Fruit fly (Drosophila melanogaster) whole organism, embryonic: Measurements from ENCODE around the gene Muc68D.

Source experiments
- Antp ChIP-seq: fragments of 200-800 bp; sonication (Bioruptor generic); optimal IDR thresholded peaks from 3 replicates; lab custom pipeline; 2016; ENCODE audit warnings: missing biosample characterization, missing genetic modification characterization
- Atf6 ChIP-seq: fragments of 200-800 bp; sonication (Bioruptor generic); IDR thresholded peaks from 2 replicates; pipeline ENCODE4 v1.3.6; 2022; ENCODE audit warnings: missing biosample characterization, missing genetic modification characterization
- Awh ChIP-seq: fragments of 200-800 bp; sonication (Bioruptor generic); IDR thresholded peaks from 2 replicates; pipeline ENCODE4, ENCODE4 v1.3.6; 2022; ENCODE audit warnings: missing biosample characterization, missing genetic modification characterization
- BEAF-32 ChIP-seq: fragments of 200-800 bp; sonication (Bioruptor generic); optimal IDR thresholded peaks from 3 replicates; lab custom pipeline; 2017; ENCODE audit warnings: missing biosample characterization, missing genetic modification characterization, mild to moderate bottlenecking, moderate library complexity, missing genetic modification reagents
- CG11456 ChIP-seq: fragments of 200-800 bp; sonication (Bioruptor generic); IDR thresholded peaks from 3 replicates; pipeline ENCODE4 v1.3.6; 2022; ENCODE audit warnings: missing biosample characterization, missing genetic modification characterization
- CG12769 ChIP-seq: fragments of 200-800 bp; sonication (Bioruptor generic); optimal IDR thresholded peaks from 2 replicates; lab custom pipeline; 2019; ENCODE audit warnings: missing biosample characterization, mild to moderate bottlenecking, missing genetic modification characterization, moderate library complexity
- CG16813 ChIP-seq: fragments of 200-800 bp; sonication (Bioruptor generic); IDR thresholded peaks from 3 replicates; pipeline ENCODE4 v1.3.6; 2022; ENCODE audit warnings: missing biosample characterization, missing genetic modification characterization; ENCODE audit not compliant: partially characterized antibody
- CG17361 ChIP-seq: fragments of 200-800 bp; sonication (Bioruptor generic); IDR thresholded peaks from 3 replicates; pipeline ENCODE4 v1.3.6; 2022; ENCODE audit warnings: missing biosample characterization, missing genetic modification characterization
- CG1792 ChIP-seq: fragments of 200-800 bp; sonication (Bioruptor generic); optimal IDR thresholded peaks from 2 replicates; lab custom pipeline; 2016; ENCODE audit warnings: missing biosample characterization, missing genetic modification characterization
- CG18262 ChIP-seq: fragments of 200-800 bp; optimal IDR thresholded peaks from 3 replicates; lab custom pipeline; 2019; ENCODE audit warnings: missing biosample characterization, mild to moderate bottlenecking, missing genetic modification characterization, moderate library complexity
- CG2129 ChIP-seq: fragments of 200-800 bp; sonication (Bioruptor generic); IDR thresholded peaks from 2 replicates; pipeline ENCODE4 v1.3.6; 2022; ENCODE audit warnings: missing biosample characterization, missing genetic modification characterization; ENCODE audit not compliant: partially characterized antibody
- CG31365 ChIP-seq: fragments of 200-800 bp; sonication (Bioruptor generic); optimal IDR thresholded peaks from 2 replicates; lab custom pipeline; 2018; ENCODE audit warnings: missing biosample characterization, mild to moderate bottlenecking, missing genetic modification characterization
- CG3163 ChIP-seq: fragments of 200-800 bp; sonication (Bioruptor generic); optimal IDR thresholded peaks from 3 replicates; lab custom pipeline; 2016; ENCODE audit warnings: missing biosample characterization, missing genetic modification characterization
- CG6689 ChIP-seq: fragments of 200-800 bp; sonication (Bioruptor generic); IDR thresholded peaks from 2 replicates; pipeline ENCODE4 v1.3.6; 2022; ENCODE audit warnings: missing biosample characterization, missing genetic modification characterization
- CG6854 ChIP-seq: fragments of 200-800 bp; sonication (Bioruptor generic); optimal IDR thresholded peaks from 3 replicates; lab custom pipeline; 2017; ENCODE audit warnings: missing biosample characterization, mild to moderate bottlenecking, missing genetic modification characterization
- CG7987 ChIP-seq: fragments of 200-800 bp; sonication (Bioruptor generic); optimal IDR thresholded peaks from 2 replicates; lab custom pipeline; 2018; ENCODE audit warnings: missing biosample characterization, mild to moderate bottlenecking, missing genetic modification characterization, moderate library complexity
- CG8290 ChIP-seq, 3 experiments: fragments of 200-800 bp; sonication (Bioruptor generic); optimal IDR thresholded peaks; 2 replicates each; lab custom pipeline; 2016 to 2019; ENCODE audit warnings: missing biosample characterization in 3 of 3, missing genetic modification characterization in 3 of 3, mild to moderate bottlenecking in 2 of 3, moderate library complexity in 1 of 3
- CrebB ChIP-seq: fragments of 200-800 bp; sonication (Bioruptor generic); optimal IDR thresholded peaks from 3 replicates; lab custom pipeline; 2018; ENCODE audit warnings: missing biosample characterization, mild to moderate bottlenecking, missing genetic modification characterization
- Elba2 ChIP-seq: fragments of 200-800 bp; sonication (Bioruptor generic); optimal IDR thresholded peaks from 3 replicates; lab custom pipeline; 2016; ENCODE audit warnings: missing biosample characterization, missing genetic modification characterization
- Hey ChIP-seq: fragments of 200-800 bp; sonication (Bioruptor generic); optimal IDR thresholded peaks from 3 replicates; lab custom pipeline; 2018; ENCODE audit warnings: missing biosample characterization, mild to moderate bottlenecking, missing genetic modification characterization
- Hsf ChIP-seq: fragments of 200-800 bp; sonication (Bioruptor generic); optimal IDR thresholded peaks from 3 replicates; lab custom pipeline; 2016; ENCODE audit warnings: missing biosample characterization, missing genetic modification characterization
- MESR4 ChIP-seq: fragments of 200-800 bp; sonication (Bioruptor generic); optimal IDR thresholded peaks from 2 replicates; lab custom pipeline; 2018; ENCODE audit warnings: missing biosample characterization, mild to moderate bottlenecking, missing genetic modification characterization, moderate library complexity
- NC2α ChIP-seq: fragments of 200-800 bp; sonication (Bioruptor generic); optimal IDR thresholded peaks from 2 replicates; lab custom pipeline; 2016; ENCODE audit warnings: missing biosample characterization, missing genetic modification characterization
- Ptx1 ChIP-seq: fragments of 200-800 bp; sonication (Bioruptor generic); IDR thresholded peaks from 2 replicates; pipeline ENCODE4 v1.3.6; 2022; ENCODE audit warnings: missing biosample characterization, missing genetic modification characterization
- Side ChIP-seq: fragments of 200-800 bp; sonication (Bioruptor generic); optimal IDR thresholded peaks from 2 replicates; lab custom pipeline; 2016; ENCODE audit warnings: missing biosample characterization, missing genetic modification characterization
- abd-A ChIP-seq: fragments of 200-800 bp; sonication (Bioruptor generic); optimal IDR thresholded peaks from 3 replicates; lab custom pipeline; 2019; ENCODE audit warnings: missing biosample characterization, mild to moderate bottlenecking, missing genetic modification characterization, moderate library complexity
- aop ChIP-seq: fragments of 200-800 bp; sonication (Bioruptor generic); IDR thresholded peaks from 2 replicates; pipeline ENCODE4 v1.3.6; 2022; ENCODE audit warnings: missing biosample characterization, missing genetic modification characterization
- bab2 ChIP-seq: fragments of 200-800 bp; sonication (Bioruptor generic); optimal IDR thresholded peaks from 2 replicates; lab custom pipeline; 2016; ENCODE audit warnings: missing biosample characterization, missing genetic modification characterization
- caup ChIP-seq: fragments of 200-800 bp; sonication (Bioruptor generic); optimal IDR thresholded peaks from 3 replicates; lab custom pipeline; 2017; ENCODE audit warnings: missing biosample characterization, mild to moderate bottlenecking, missing genetic modification characterization, moderate library complexity; ENCODE audit not compliant: severe bottlenecking
- chm ChIP-seq: fragments of 200-800 bp; sonication (Bioruptor generic); IDR thresholded peaks from 2 replicates; pipeline ENCODE4 v1.3.6; 2022; ENCODE audit warnings: missing biosample characterization, missing genetic modification characterization
- crol ChIP-seq: fragments of 200-800 bp; sonication (Bioruptor generic); IDR thresholded peaks from 2 replicates; pipeline ENCODE4 v1.3.6; 2022; ENCODE audit warnings: missing biosample characterization, missing genetic modification characterization
- cwo ChIP-seq: fragments of 200-800 bp; sonication (Bioruptor generic); optimal IDR thresholded peaks from 3 replicates; lab custom pipeline; 2017; ENCODE audit warnings: missing biosample characterization, missing genetic modification characterization, mild to moderate bottlenecking, moderate library complexity, missing genetic modification reagents
- esg ChIP-seq: fragments of 200-800 bp; sonication (Bioruptor generic); conservative IDR thresholded peaks from 2 replicates; pipeline ENCODE4 v1.3.6; 2022; ENCODE audit warnings: missing biosample characterization, missing genetic modification characterization
- eyg ChIP-seq: fragments of 200-800 bp; sonication (Bioruptor generic); optimal IDR thresholded peaks from 3 replicates; lab custom pipeline; 2016; ENCODE audit warnings: missing biosample characterization, missing genetic modification characterization
- gce ChIP-seq: fragments of 200-800 bp; sonication (Bioruptor generic); IDR thresholded peaks from 3 replicates; pipeline ENCODE4 v1.3.6; 2022; ENCODE audit warnings: missing biosample characterization, missing genetic modification characterization
- grn ChIP-seq: fragments of 200-800 bp; sonication (Bioruptor generic); optimal IDR thresholded peaks from 3 replicates; lab custom pipeline; 2017; ENCODE audit warnings: missing biosample characterization, missing genetic modification characterization
- gro ChIP-seq: fragments of 200-800 bp; sonication (Bioruptor generic); optimal IDR thresholded peaks from 2 replicates; lab custom pipeline; 2016; ENCODE audit warnings: missing biosample characterization, missing genetic modification characterization
- ham ChIP-seq: fragments of 200-800 bp; sonication (Bioruptor generic); IDR thresholded peaks from 2 replicates; pipeline ENCODE4 v1.3.6; 2022; ENCODE audit warnings: missing biosample characterization, missing genetic modification characterization
- hbn ChIP-seq: fragments of 200-800 bp; sonication (Bioruptor generic); IDR thresholded peaks from 2 replicates; pipeline ENCODE4 v1.3.6; 2022; ENCODE audit warnings: missing biosample characterization, missing genetic modification characterization; ENCODE audit not compliant: partially characterized antibody
- hkb ChIP-seq, 2 experiments: fragments of 200-800 bp in 1 of 2; fragments of >200 bp in 1 of 2; sonication (Bioruptor generic) in 1 of 2; IDR thresholded peaks in 1 of 2; optimal IDR thresholded peaks in 1 of 2; 2 replicates each; pipeline versions ENCODE4 v1.3.6 to Lab custom; 2017 to 2022; ENCODE audit warnings: missing biosample characterization in 1 of 2, missing genetic modification characterization in 1 of 2
- ind ChIP-seq: fragments of 200-800 bp; sonication (Bioruptor generic); optimal IDR thresholded peaks from 3 replicates; lab custom pipeline; 2016; ENCODE audit warnings: missing biosample characterization, missing genetic modification characterization
- mam ChIP-seq: fragments of 200-800 bp; sonication (Bioruptor generic); optimal IDR thresholded peaks from 3 replicates; lab custom pipeline; 2016; ENCODE audit warnings: missing biosample characterization, missing genetic modification characterization
- ro ChIP-seq: fragments of 200-800 bp; sonication (Bioruptor generic); IDR thresholded peaks from 2 replicates; pipeline ENCODE4 v1.3.6; 2022; ENCODE audit warnings: missing biosample characterization, missing genetic modification characterization
- row ChIP-seq: fragments of 200-800 bp; sonication (Bioruptor generic); IDR thresholded peaks from 3 replicates; pipeline ENCODE4 v1.3.6; 2022; ENCODE audit warnings: missing biosample characterization, missing genetic modification characterization
- run ChIP-seq: fragments of 200-800 bp; sonication (Bioruptor generic); optimal IDR thresholded peaks from 3 replicates; lab custom pipeline; 2018; ENCODE audit warnings: missing biosample characterization, mild to moderate bottlenecking, missing genetic modification characterization
- sr ChIP-seq: fragments of 200-800 bp; sonication (Bioruptor generic); IDR thresholded peaks from 3 replicates; pipeline ENCODE4 v1.3.6; 2022; ENCODE audit warnings: missing biosample characterization, missing genetic modification characterization
- ssp ChIP-seq: fragments of 200-800 bp; sonication (Bioruptor generic); IDR thresholded peaks from 2 replicates; pipeline ENCODE4 v1.3.6; 2022; ENCODE audit warnings: missing biosample characterization, missing genetic modification characterization
- stc ChIP-seq: fragments of 200-800 bp; sonication (Bioruptor generic); IDR thresholded peaks from 2 replicates; pipeline ENCODE4 v1.3.6; 2022; ENCODE audit warnings: missing biosample characterization, missing genetic modification characterization
- stwl ChIP-seq: fragments of 200-800 bp; sonication (Bioruptor generic); optimal IDR thresholded peaks from 3 replicates; lab custom pipeline; 2018; ENCODE audit warnings: missing biosample characterization, mild to moderate bottlenecking, missing genetic modification characterization, moderate library complexity
- toy ChIP-seq: fragments of 200-800 bp; sonication (Bioruptor generic); IDR thresholded peaks from 2 replicates; pipeline ENCODE4 v1.3.6; 2022; ENCODE audit warnings: missing biosample characterization, missing genetic modification characterization
- vnd ChIP-seq: fragments of 200-800 bp; sonication (Bioruptor generic); IDR thresholded peaks from 3 replicates; pipeline ENCODE4 v1.3.6; 2022; ENCODE audit warnings: missing biosample characterization, missing genetic modification characterization; ENCODE audit not compliant: partially characterized antibody

Gene Muc68D

dm6 chr3L:11772608-11773017, 656 bp upstream of the Muc68D start (continued):
- TF ChIP-seq cwo (GFP tag; lab: Kevin White, UChicago) (peak; percentile 25), ind (no peak), caup (peak; percentile 57), Elba2 (GFP tag; lab: Kevin White, UChicago) (no peak), esg (GFP tag; lab: Robert Waterston, UW) (no peak), CG8290 (GFP tag; optimal IDR thresholded peaks at IDR 0.05; lab: Kevin White, UChicago) (no peak), CG8290 (tag; optimal IDR thresholded peaks at IDR 0.05; lab: Kevin White, UChicago) (peak in 1 of 2 experiments; percentile 52), Hey (tag; lab: Kevin White, UChicago) (peak; percentile 69), Awh (GFP tag; lab: Robert Waterston, UW) (no peak), sr (GFP tag; lab: Robert Waterston, UW) (no peak), CG17361 (GFP tag; lab: Robert Waterston, UW) (no peak), chm (GFP tag; lab: Robert Waterston, UW) (no peak), CG12769 (tag; lab: Kevin White, UChicago) (peak; percentile 51), Antp (no peak), CG16813 (GFP tag; lab: Robert Waterston, UW) (no peak), abd-A (tag; lab: Kevin White, UChicago) (no peak), Atf6 (GFP tag; lab: Robert Waterston, UW) (0 out of 2 replicates have a peak, but pooled peaks have one; percentile 12), gce (no peak), crol (GFP tag; lab: Robert Waterston, UW) (peak; percentile 95), CrebB (tag; lab: Kevin White, UChicago) (no peak), grn (GFP tag; lab: Kevin White, UChicago) (peak; percentile 100), hbn (GFP tag; lab: Robert Waterston, UW) (no peak), BEAF-32 (GFP tag; lab: Kevin White, UChicago) (no peak), CG3163 (no peak), Ptx1 (GFP tag; lab: Robert Waterston, UW) (no peak; the same call in 1 of the 2 replicates), ham (no peak), hkb (optimal IDR thresholded peaks at IDR 0.05; lab: Kevin White, UChicago) (no peak), hkb (GFP tag; IDR thresholded peaks at IDR 0.05; lab: Robert Waterston, UW) (no peak), mam (GFP tag; lab: Kevin White, UChicago) (no peak), row (no peak), Side (GFP tag; lab: Kevin White, UChicago) (no peak), ssp (GFP tag; lab: Robert Waterston, UW) (no peak), stwl (tag; lab: Kevin White, UChicago) (no peak), NC2α (GFP tag; lab: Kevin White, UChicago) (no peak), CG6854 (no peak), bab2 (GFP tag; lab: Kevin White, UChicago) (no peak), CG6689 (GFP tag; lab: Robert Waterston, UW) (no peak), ro (no peak), aop (GFP tag; lab: Robert Waterston, UW) (no peak), CG7987 (GFP tag; lab: Kevin White, UChicago) (peak; percentile 18), CG31365 (tag; lab: Kevin White, UChicago) (no peak), gro (GFP tag; lab: Kevin White, UChicago) (peak; percentile 19), eyg (no peak), Hsf (GFP tag; lab: Kevin White, UChicago) (no peak), CG2129 (GFP tag; lab: Robert Waterston, UW) (no peak), MESR4 (GFP tag; lab: Kevin White, UChicago) (no peak), CG18262 (tag; lab: Kevin White, UChicago) (no peak), stc (GFP tag; lab: Robert Waterston, UW) (0 out of 2 replicates have a peak, but pooled peaks have one; percentile 12), CG1792 (GFP tag; lab: Kevin White, UChicago) (no peak), vnd (GFP tag; lab: Robert Waterston, UW) (no peak), toy (GFP tag; lab: Robert Waterston, UW) (no peak), CG11456 (no peak), run (tag; lab: Kevin White, UChicago) (no peak)
